Fruit fly (Drosophila melanogaster) whole organism: ENCODE data around the gene Atat.

Experiments
- CG8478 ChIP-seq: fragments of >200 bp; optimal IDR thresholded peaks from 2 replicates; lab custom pipeline; 2018; ENCODE audit warnings: inconsistent platforms
- Dll ChIP-seq: fragments of >200 bp; optimal IDR thresholded peaks from 2 replicates; lab custom pipeline; 2017
- EcR ChIP-seq, 2 experiments: fragments of >200 bp; optimal IDR thresholded peaks; 2 replicates each; lab custom pipeline; 2017; ENCODE audit warnings: missing biosample characterization in 2 of 2, missing genetic modification characterization in 2 of 2, missing genetic modification reagents in 2 of 2
- pan ChIP-seq: fragments of >200 bp; optimal IDR thresholded peaks from 2 replicates; lab custom pipeline; 2017
- psq ChIP-seq: fragments of >200 bp; optimal IDR thresholded peaks from 2 replicates; lab custom pipeline; 2017
- usp ChIP-seq: fragments of >200 bp; optimal IDR thresholded peaks from 2 replicates; lab custom pipeline; 2017; ENCODE audit warnings: missing biosample characterization, missing genetic modification characterization, mixed read lengths

The Atat gene

dm6 chr3L:9370907-9371365, 55.6 kb downstream of the Atat start, which contains the start of gene Fdx1:
Fdx1 (minus strand) TSS chr3L:9371238.
- no peak for TF ChIP-seq EcR (GFP tag; optimal IDR thresholded peaks at IDR 0.05; lab: Kevin White, UChicago)

dm6 chr3L:9368665-9369064, 57.9 kb downstream of the Atat start:
- no peak for TF ChIP-seq pan (lab: Kevin White, UChicago)
- TF ChIP-seq usp = no peak
- TF ChIP-seq CG8478 (lab: Kevin White, UChicago) = no peak
- TF ChIP-seq psq (lab: Kevin White, UChicago) = no peak
- no peak for TF ChIP-seq Dll
- TF ChIP-seq EcR (GFP tag; optimal IDR thresholded peaks at IDR 0.05; lab: Kevin White, UChicago) = no peak

dm6 chr3L:9367431-9367867, 59.1 kb downstream of the Atat start:
- TF ChIP-seq CG8478 (lab: Kevin White, UChicago) = no peak
- TF ChIP-seq psq (lab: Kevin White, UChicago) = no peak
- TF ChIP-seq pan (lab: Kevin White, UChicago) = no peak
- no peak for TF ChIP-seq EcR (GFP tag; optimal IDR thresholded peaks at IDR 0.05; lab: Kevin White, UChicago)
- no peak for TF ChIP-seq usp

- TF ChIP-seq usp (no peak), Dll (no peak), psq (lab: Kevin White, UChicago) (peak; percentile 62)
These were observed 59.6 kb downstream of the Atat start, which contains the start of the genes Klp67A and CG4452 for dm6 chr3L:9366850-9367430. Klp67A (minus strand) TSS chr3L:9367046. CG4452 (plus strand) TSS chr3L:9367377.

- TF ChIP-seq usp (no peak), Dll (no peak), psq (lab: Kevin White, UChicago) (no peak), CG8478 (lab: Kevin White, UChicago) (no peak), pan (lab: Kevin White, UChicago) (no peak), EcR (GFP tag; optimal IDR thresholded peaks at IDR 0.05; lab: Kevin White, UChicago) (no peak)
These were observed 62.4 kb downstream of the Atat start, which contains the start of gene mRRF1 for dm6 chr3L:9364131-9364530. mRRF1 (plus strand) TSS chr3L:9364350.
